Fruit fly (Drosophila melanogaster) whole organism, pupa: Measurements from ENCODE around the gene crq.
A peak's percentile ranks its signal among the peaks of the same experiment; 100 is the strongest.

Experiments used
- CG10348 ChIP-seq: fragments of 200-800 bp; sonication (Bioruptor generic); IDR thresholded peaks from 2 replicates; pipeline ENCODE4 v1.3.6; 2022; ENCODE audit warnings: missing biosample characterization, missing genetic modification characterization
- CG12605 ChIP-seq: fragments of 200-800 bp; sonication (Bioruptor generic); IDR thresholded peaks from 2 replicates; pipeline ENCODE4 v1.3.6; 2022; ENCODE audit warnings: missing biosample characterization, missing genetic modification characterization
- CG32121 ChIP-seq: fragments of 200-800 bp; sonication (Bioruptor generic); IDR thresholded peaks from 2 replicates; pipeline ENCODE4 v1.3.6; 2022; ENCODE audit warnings: missing biosample characterization, missing genetic modification characterization
- EcR ChIP-seq: fragments of 200-800 bp; sonication (Bioruptor generic); optimal IDR thresholded peaks from 3 replicates; lab custom pipeline; 2019; ENCODE audit warnings: missing biosample characterization, missing genetic modification characterization, mild to moderate bottlenecking, moderate library complexity, missing genetic modification reagents
- Pif1B ChIP-seq: fragments of 200-800 bp; sonication (Bioruptor generic); optimal IDR thresholded peaks from 3 replicates; lab custom pipeline; 2016; ENCODE audit warnings: missing biosample characterization, missing genetic modification characterization

DNA sequence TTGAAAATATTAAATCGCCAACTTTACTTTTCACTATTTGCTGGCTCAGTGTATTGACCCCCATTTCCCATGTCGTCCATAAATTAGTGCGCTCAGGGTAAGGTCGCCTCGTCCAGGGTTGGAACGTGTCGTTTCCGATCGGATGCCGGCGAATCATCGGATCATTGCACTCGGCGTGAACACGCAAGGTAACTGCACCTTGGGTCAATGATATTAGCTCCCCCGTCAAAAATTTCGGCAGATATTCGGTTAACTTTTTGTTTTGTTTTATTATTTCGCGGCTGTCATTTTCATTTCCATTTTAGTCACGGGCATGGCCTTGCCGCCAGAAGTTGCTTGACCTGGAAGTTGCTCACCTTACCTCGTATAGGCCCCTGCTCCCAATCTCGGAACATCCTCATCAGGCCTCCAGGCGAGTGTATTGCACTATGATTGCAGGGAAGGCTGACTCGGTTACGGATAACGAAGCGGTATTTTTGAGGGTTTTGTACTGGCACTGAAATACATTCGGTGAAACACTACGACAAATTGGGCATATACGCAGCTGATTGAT is 35.8 kb upstream of the crq start:
- no peak for TF ChIP-seq Pif1B (GFP tag; lab: Kevin White, UChicago)
- no peak for TF ChIP-seq CG32121 (GFP tag; lab: Robert Waterston, UW)
- TF ChIP-seq CG10348, result no peak
- TF ChIP-seq CG12605 (GFP tag; lab: Robert Waterston, UW), result no peak
- TF ChIP-seq EcR (GFP tag; lab: Kevin White, UChicago), result peak; percentile 91
